Worm (Caenorhabditis elegans) whole organism, L4 larva: ENCODE results near the gene T19B10.12.

ENCODE experiments used
- Y5F2A.4 ChIP-seq: fragments of 200-800 bp; sonication (Bioruptor generic); optimal IDR thresholded peaks from 2 replicates; lab custom pipeline; 2018; ENCODE audit warnings: mild to moderate bottlenecking, missing genetic modification characterization, missing compliant biosample characterization
- Y75B8A.6 ChIP-seq: fragments of 200-800 bp; sonication (Bioruptor generic); IDR thresholded peaks from 2 replicates; pipeline ENCODE4 v1.3.6; 2022; ENCODE audit warnings: missing genetic modification reagents, missing genetic modification characterization, missing compliant biosample characterization
- ZK337.2 ChIP-seq: fragments of 200-800 bp; sonication (Bioruptor generic); IDR thresholded peaks from 2 replicates; pipeline ENCODE4 v1.3.6; 2022; ENCODE audit warnings: missing genetic modification reagents, missing genetic modification characterization, missing compliant biosample characterization
- aly-2 ChIP-seq: sonication (generic microtip); optimal IDR thresholded peaks from 2 replicates; lab custom pipeline; 2018; ENCODE audit warnings: missing biosample characterization, missing genetic modification characterization
- ama-1 ChIP-seq: fragments of 150-350 bp; optimal IDR thresholded peaks from 2 replicates; lab custom pipeline; 2014; ENCODE audit warnings: inconsistent platforms, mixed read lengths
- arid-1 ChIP-seq: fragments of 200-800 bp; sonication (Bioruptor generic); conservative IDR thresholded peaks from 2 replicates; pipeline ENCODE4 v1.3.6; 2022; ENCODE audit warnings: missing genetic modification reagents, missing genetic modification characterization, missing compliant biosample characterization
- attf-4 ChIP-seq: sonication (generic microtip); optimal IDR thresholded peaks from 3 replicates; lab custom pipeline; 2017; ENCODE audit warnings: missing biosample characterization, missing genetic modification characterization
- ceh-20 ChIP-seq: fragments of 200-800 bp; sonication (Bioruptor generic); IDR thresholded peaks from 2 replicates; pipeline ENCODE4 v1.3.6; 2022; ENCODE audit warnings: missing genetic modification reagents, missing genetic modification characterization, missing compliant biosample characterization
- ceh-62 ChIP-seq: sonication (generic microtip); optimal IDR thresholded peaks from 2 replicates; lab custom pipeline; 2017; ENCODE audit warnings: missing biosample characterization, missing genetic modification characterization
- ceh-82 ChIP-seq: sonication (generic microtip); optimal IDR thresholded peaks from 2 replicates; lab custom pipeline; 2017; ENCODE audit warnings: missing biosample characterization, missing genetic modification characterization
- cey-2 ChIP-seq: sonication (generic microtip); optimal IDR thresholded peaks from 3 replicates; lab custom pipeline; 2017; ENCODE audit warnings: missing genetic modification characterization, mild to moderate bottlenecking, missing compliant biosample characterization, antibody characterized with exemption, borderline replicate concordance; ENCODE audit not compliant: insufficient read depth
- dmd-9 ChIP-seq: fragments of 200-800 bp; sonication (Bioruptor generic); IDR thresholded peaks from 2 replicates; pipeline ENCODE4 v1.3.6; 2022; ENCODE audit warnings: missing genetic modification reagents, missing genetic modification characterization, missing compliant biosample characterization
- egl-43 ChIP-seq: fragments of 200-800 bp; sonication (Bioruptor generic); IDR thresholded peaks from 2 replicates; pipeline ENCODE4 v1.3.6; 2022; ENCODE audit warnings: missing genetic modification reagents, missing genetic modification characterization, missing compliant biosample characterization
- gei-8 ChIP-seq: fragments of 200-800 bp; sonication (Bioruptor generic); optimal IDR thresholded peaks from 2 replicates; lab custom pipeline; 2018; ENCODE audit warnings: mild to moderate bottlenecking, missing genetic modification characterization, missing compliant biosample characterization
- hlh-11 ChIP-seq: fragments of 200-800 bp; sonication (Bioruptor generic); optimal IDR thresholded peaks from 2 replicates; lab custom pipeline; 2018; ENCODE audit warnings: mild to moderate bottlenecking, missing genetic modification characterization, missing compliant biosample characterization
- hmg-1.1 ChIP-seq: fragments of 200-800 bp; sonication (Bioruptor generic); IDR thresholded peaks from 2 replicates; pipeline ENCODE4 v1.3.6; 2022; ENCODE audit warnings: missing genetic modification reagents, missing genetic modification characterization, missing compliant biosample characterization
- madf-5 ChIP-seq, 2 experiments: fragments of 200-800 bp; sonication (Bioruptor generic); IDR thresholded peaks; 2 replicates each; pipeline ENCODE4 v1.3.6; 2022; ENCODE audit warnings: missing compliant biosample characterization in 2 of 2, missing genetic modification characterization in 2 of 2
- nhr-10 ChIP-seq: fragments of 150-350 bp; optimal IDR thresholded peaks from 2 replicates; lab custom pipeline; 2014; ENCODE audit warnings: missing biosample characterization, missing genetic modification characterization
- nhr-237 ChIP-seq: sonication (generic microtip); optimal IDR thresholded peaks from 2 replicates; lab custom pipeline; 2017; ENCODE audit warnings: missing biosample characterization, missing genetic modification characterization
- nhr-41 ChIP-seq: fragments of 200-800 bp; sonication (Bioruptor generic); IDR thresholded peaks from 2 replicates; pipeline ENCODE4 v1.3.6; 2022; ENCODE audit warnings: missing genetic modification reagents, missing genetic modification characterization, missing compliant biosample characterization
- nhr-42 ChIP-seq: fragments of 200-800 bp; sonication (Bioruptor generic); IDR thresholded peaks from 2 replicates; pipeline ENCODE4 v1.3.6; 2022; ENCODE audit warnings: missing genetic modification characterization, missing compliant biosample characterization
- pha-4 ChIP-seq, 2 experiments: fragments of 150-350 bp in 1 of 2; fragments of 200-800 bp in 1 of 2; sonication (Bioruptor generic) in 1 of 2; IDR thresholded peaks in 1 of 2; optimal IDR thresholded peaks in 1 of 2; 2 replicates each; pipeline versions ENCODE4 v1.3.6 to Lab custom; 2014 to 2022; ENCODE audit warnings: missing genetic modification characterization in 2 of 2, missing genetic modification reagents in 2 of 2, missing biosample characterization in 1 of 2, missing compliant biosample characterization in 1 of 2
- pqm-1 ChIP-seq: sonication (generic microtip); optimal IDR thresholded peaks from 2 replicates; lab custom pipeline; 2017; ENCODE audit warnings: missing biosample characterization, missing genetic modification characterization
- spr-3 ChIP-seq: fragments of 200-800 bp; sonication (Bioruptor generic); optimal IDR thresholded peaks from 2 replicates; lab custom pipeline; 2018; ENCODE audit warnings: mild to moderate bottlenecking, missing genetic modification characterization, missing compliant biosample characterization
- tag-97 ChIP-seq: fragments of 200-800 bp; sonication (Bioruptor generic); IDR thresholded peaks from 2 replicates; pipeline ENCODE4 v1.3.6; 2022; ENCODE audit warnings: missing genetic modification characterization, missing compliant biosample characterization
- unc-62 ChIP-seq, 3 experiments: fragments of 150-350 bp in 1 of 3; sonication (generic microtip); optimal IDR thresholded peaks in 2 of 3; peaks in 1 of 3; 1 replicate in 1 of 3; 2 replicates in 2 of 3; lab custom pipeline; 2014 to 2017; ENCODE audit warnings: missing biosample characterization in 3 of 3, missing genetic modification characterization in 3 of 3, missing genetic modification reagents in 3 of 3, missing genotype in 1 of 3
- vab-7 ChIP-seq: fragments of 200-800 bp; sonication (Bioruptor generic); IDR thresholded peaks from 2 replicates; pipeline ENCODE4 v1.3.6; 2022; ENCODE audit warnings: missing genetic modification reagents, missing genetic modification characterization, missing compliant biosample characterization
- ztf-11 ChIP-seq: fragments of 150-350 bp; optimal IDR thresholded peaks from 2 replicates; lab custom pipeline; 2014; ENCODE audit warnings: missing biosample characterization, missing genetic modification characterization

The T19B10.12 gene

DNA sequence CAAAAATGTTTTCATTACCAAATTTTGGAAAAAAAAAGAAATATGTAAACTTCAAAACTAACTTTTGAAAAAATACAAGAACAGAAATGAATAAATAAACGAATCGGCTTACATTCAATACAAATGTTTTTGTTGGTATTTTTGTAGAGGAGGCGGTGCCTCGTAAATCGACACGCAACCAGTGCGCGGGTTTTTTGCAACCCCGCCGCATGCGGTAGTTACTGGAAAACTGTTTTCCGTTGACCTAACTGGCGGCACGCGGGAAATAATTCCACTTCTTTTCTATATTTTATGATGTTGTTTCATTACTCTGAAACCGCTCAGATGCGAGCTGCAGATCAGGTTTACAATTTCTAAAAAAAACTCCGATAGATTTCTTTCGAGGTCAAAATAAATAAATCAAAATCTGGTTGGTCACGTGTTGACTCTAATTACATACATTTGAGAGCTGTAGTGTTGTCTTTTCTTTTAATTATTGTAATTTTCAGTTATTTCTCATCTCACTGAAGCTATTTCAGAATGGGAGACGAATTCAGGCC, 11.6 kb upstream of the T19B10.12 start, which contains the start of the genes dvc-1 and ima-1 (continued):
- TF ChIP-seq ZK337.2 (GFP tag; lab: Robert Waterston, UW) (no peak), gei-8 (GFP tag; lab: Kevin White, UChicago) (no peak), egl-43 (GFP tag; lab: Robert Waterston, UW) (peak; percentile 65), vab-7 (GFP tag; lab: Robert Waterston, UW) (peak; percentile 45), hmg-1.1 (peak; percentile 49; the same call in 1 of the 2 replicates), ceh-62 (tag; lab: Kevin White, UChicago) (no peak), Y5F2A.4 (GFP tag; lab: Kevin White, UChicago) (no peak), pha-4 (GFP tag; IDR thresholded peaks at IDR 0.05; lab: Robert Waterston, UW) (peak; percentile 43; the same call in 1 of the 2 replicates), pha-4 (tag; optimal IDR thresholded peaks at IDR 0.05; lab: Kevin White, UChicago) (no peak), nhr-10 (no peak), nhr-41 (GFP tag; lab: Robert Waterston, UW) (no peak), hlh-11 (peak; percentile 58), tag-97 (GFP tag; lab: Robert Waterston, UW) (no peak), aly-2 (no peak), madf-5 (GFP tag; IDR thresholded peaks at IDR 0.05; lab: Robert Waterston, UW) (no peak), ztf-11 (no peak), pqm-1 (tag; lab: Kevin White, UChicago) (no peak), attf-4 (tag; lab: Kevin White, UChicago) (no peak), Y75B8A.6 (no peak)

- TF ChIP-seq cey-2 (tag; lab: Kevin White, UChicago) (no peak), ceh-82 (tag; lab: Kevin White, UChicago) (no peak), ama-1 (lab: Kevin White, UChicago) (no peak)
These were observed 9.3 kb upstream of the T19B10.12 start, which contains the start of gene pgap-1 for ce11 chrV:11241580-11241979. Gene pgap-1 (plus strand): TSS chrV:11241880.

DNA sequence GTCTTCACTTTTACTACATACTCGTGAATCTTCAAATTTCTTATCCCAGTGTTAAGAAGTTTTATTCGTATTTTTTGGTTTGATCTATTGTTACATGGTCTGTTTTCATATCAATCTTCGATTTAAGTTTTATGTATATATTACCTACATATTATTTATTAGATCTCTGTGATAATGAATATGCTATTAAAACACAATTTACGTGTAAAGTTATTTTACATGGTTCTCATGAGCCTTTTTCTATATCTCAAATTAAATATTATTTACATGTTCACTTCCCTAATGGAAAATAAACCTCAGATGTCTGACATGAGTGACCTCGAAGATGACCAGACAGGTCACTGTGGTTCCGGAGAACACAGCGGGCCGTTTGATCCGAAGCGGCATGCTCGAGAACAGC, 6.3 kb upstream of the T19B10.12 start, which contains the start of gene mxl-1:
mxl-1 (plus strand) TSS at position 301 of the 400 bp plus-strand sequence.
- TF ChIP-seq nhr-237 (tag; lab: Kevin White, UChicago) (no peak), arid-1 (no peak), madf-5 (GFP tag; IDR thresholded peaks at IDR 0.05; lab: Robert Waterston, UW) (no peak), ceh-20 (GFP tag; lab: Robert Waterston, UW) (no peak), dmd-9 (no peak), nhr-42 (no peak)
- TF ChIP-seq, all 104 proteins: peak for 0

- TF ChIP-seq unc-62 (GFP tag; optimal IDR thresholded peaks at IDR 0.05 in 1 of 2; lab: Kevin White, UChicago) (peak in 1 of 2 experiments; percentile 93), unc-62 (tag; optimal IDR thresholded peaks at IDR 0.05; lab: Kevin White, UChicago) (no peak), pha-4 (GFP tag; IDR thresholded peaks at IDR 0.05; lab: Robert Waterston, UW) (no peak), pha-4 (tag; optimal IDR thresholded peaks at IDR 0.05; lab: Kevin White, UChicago) (no peak)
These were observed 5.8 kb upstream of the T19B10.12 start for ce11 chrV:11245029-11245428.

- TF ChIP-seq unc-62 (GFP tag; optimal IDR thresholded peaks at IDR 0.05 in 1 of 2; lab: Kevin White, UChicago) = peak in 1 of 2 experiments; percentile 53
- no peak for TF ChIP-seq unc-62 (tag; optimal IDR thresholded peaks at IDR 0.05; lab: Kevin White, UChicago)
- no peak for TF ChIP-seq spr-3 (GFP tag; lab: Kevin White, UChicago)
These were observed 3.0 kb upstream of the T19B10.12 start, which contains the start of gene mam-4 for ce11 chrV:11247846-11248245. Gene mam-4 (plus strand): TSS chrV:11248146.

ce11 chrV:11251798-11252197, 963 bp downstream of the T19B10.12 start:
- TF ChIP-seq ceh-20 (GFP tag; lab: Robert Waterston, UW) (no peak), unc-62 (GFP tag; optimal IDR thresholded peaks at IDR 0.05 in 1 of 2; lab: Kevin White, UChicago) (peak in 1 of 2 experiments; percentile 95), unc-62 (tag; optimal IDR thresholded peaks at IDR 0.05; lab: Kevin White, UChicago) (no peak)
